Fruit fly (Drosophila melanogaster) whole organism, wandering third instar larva: ENCODE measurements around the gene CG14383.

ENCODE experiments used
- Abd-B ChIP-seq: fragments of >200 bp; optimal IDR thresholded peaks from 2 replicates; lab custom pipeline; 2017; ENCODE audit warnings: missing biosample characterization, missing genetic modification characterization
- CG9705 ChIP-seq: fragments of 200-800 bp; sonication (Bioruptor generic); optimal IDR thresholded peaks from 2 replicates; lab custom pipeline; 2018; ENCODE audit warnings: missing biosample characterization, mild to moderate bottlenecking, missing genetic modification characterization
- CrebA ChIP-seq: fragments of 200-800 bp; sonication (Bioruptor generic); optimal IDR thresholded peaks from 2 replicates; lab custom pipeline; 2016; ENCODE audit warnings: missing biosample characterization, mild to moderate bottlenecking, missing genetic modification characterization, borderline replicate concordance
- Dfd ChIP-seq: fragments of >200 bp; optimal IDR thresholded peaks from 2 replicates; lab custom pipeline; 2017; ENCODE audit warnings: missing biosample characterization, missing genetic modification characterization
- Hr83 ChIP-seq: fragments of 200-300 bp; sonication (Bioruptor generic); optimal IDR thresholded peaks from 2 replicates; lab custom pipeline; 2016; ENCODE audit warnings: missing biosample characterization, mild to moderate bottlenecking, missing genetic modification characterization, moderate library complexity; ENCODE audit not compliant: poor library complexity, severe bottlenecking
- OdsH ChIP-seq: fragments of 200-800 bp; sonication (Bioruptor generic); optimal IDR thresholded peaks from 2 replicates; lab custom pipeline; 2016; ENCODE audit warnings: missing biosample characterization, mild to moderate bottlenecking, missing genetic modification characterization
- Vsx2 ChIP-seq: fragments of 200-300, 225-300 bp; sonication (Bioruptor generic); optimal IDR thresholded peaks from 2 replicates; lab custom pipeline; 2018; ENCODE audit warnings: missing biosample characterization, missing genetic modification characterization; ENCODE audit not compliant: partially characterized antibody
- brk ChIP-seq: fragments of 200-800 bp; sonication (Bioruptor generic); optimal IDR thresholded peaks from 2 replicates; lab custom pipeline; 2016; ENCODE audit warnings: missing biosample characterization, mild to moderate bottlenecking, missing genetic modification characterization
- h ChIP-seq: fragments of 200-800 bp; sonication (Bioruptor generic); optimal IDR thresholded peaks from 3 replicates; lab custom pipeline; 2016; ENCODE audit warnings: missing biosample characterization, mild to moderate bottlenecking, missing genetic modification characterization

- TF ChIP-seq Dfd (no peak), brk (GFP tag; lab: Kevin White, UChicago) (no peak), OdsH (GFP tag; lab: Kevin White, UChicago) (no peak), Hr83 (GFP tag; lab: Kevin White, UChicago) (no peak), CG9705 (GFP tag; lab: Kevin White, UChicago) (no peak), h (GFP tag; lab: Kevin White, UChicago) (no peak), CrebA (GFP tag; lab: Kevin White, UChicago) (no peak), Abd-B (no peak), Vsx2 (no peak)
Observed at dm6 chr3R:13038075-13038474, 49.8 kb upstream of the CG14383 start, which contains the start of gene CG11668.
